Fruit fly (Drosophila melanogaster) whole organism: ENCODE data around the gene Sf3b2.

Experiments
- CG8478 ChIP-seq: fragments of >200 bp; optimal IDR thresholded peaks from 2 replicates; lab custom pipeline; 2018; ENCODE audit warnings: inconsistent platforms
- EcR ChIP-seq, 2 experiments: fragments of >200 bp; optimal IDR thresholded peaks; 2 replicates each; lab custom pipeline; 2017; ENCODE audit warnings: missing biosample characterization in 2 of 2, missing genetic modification characterization in 2 of 2, missing genetic modification reagents in 2 of 2

DNA sequence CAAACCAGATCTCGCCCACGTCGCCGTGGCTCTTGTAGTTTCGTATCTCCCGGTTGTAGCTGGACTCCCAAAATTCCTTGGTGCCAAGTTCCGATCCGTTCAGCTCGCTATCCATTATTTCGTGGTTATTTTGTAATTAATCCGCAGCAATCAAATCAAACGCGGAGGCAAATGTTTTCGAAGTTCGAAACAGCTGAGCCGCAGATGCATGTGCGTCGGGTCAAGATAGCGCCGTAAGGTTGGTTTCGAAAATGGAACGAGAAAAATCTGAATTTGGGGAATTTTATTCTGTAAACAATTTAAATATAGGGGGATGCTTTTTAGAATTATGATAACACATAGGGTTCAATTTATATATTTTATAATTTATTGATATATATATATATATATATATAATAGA, 49.9 kb downstream of the Sf3b2 start, which contains the start of gene CG9643:
- TF ChIP-seq EcR (GFP tag; optimal IDR thresholded peaks at IDR 0.05; lab: Kevin White, UChicago) (no peak), CG8478 (lab: Kevin White, UChicago) (no peak)
